Worm (Caenorhabditis elegans) whole organism, mixed stage, embryonic: ENCODE measurements around the gene R13A1.5.

ENCODE experiments used
- M03D4.4 ChIP-seq: sonication (generic microtip); optimal IDR thresholded peaks from 2 replicates; lab custom pipeline; 2017; ENCODE audit warnings: mild to moderate bottlenecking, missing genetic modification characterization, missing compliant biosample characterization
- bed-3 ChIP-seq: fragments of 200-800 bp; sonication (Bioruptor generic); optimal IDR thresholded peaks from 3 replicates; lab custom pipeline; 2018; ENCODE audit warnings: mild to moderate bottlenecking, missing genetic modification characterization, moderate library complexity, missing compliant biosample characterization
- blmp-1 ChIP-seq: fragments of 150-350 bp; optimal IDR thresholded peaks from 2 replicates; lab custom pipeline; 2014; ENCODE audit warnings: missing biosample characterization, missing genetic modification characterization
- ceh-39 ChIP-seq: fragments of 150-350 bp; optimal IDR thresholded peaks from 2 replicates; lab custom pipeline; 2014; ENCODE audit warnings: missing biosample characterization, missing genetic modification characterization
- ceh-43 ChIP-seq: fragments of 200-800 bp; sonication (Bioruptor generic); optimal IDR thresholded peaks from 2 replicates; lab custom pipeline; 2018; ENCODE audit warnings: mild to moderate bottlenecking, missing genetic modification characterization, moderate library complexity, missing compliant biosample characterization
- ceh-83 ChIP-seq: fragments of 200-800 bp; sonication (Bioruptor generic); optimal IDR thresholded peaks from 2 replicates; lab custom pipeline; 2018; ENCODE audit warnings: mild to moderate bottlenecking, missing genetic modification characterization, missing compliant biosample characterization
- ces-1 ChIP-seq: fragments of 150-350 bp; optimal IDR thresholded peaks from 2 replicates; lab custom pipeline; 2014; ENCODE audit warnings: missing biosample characterization, missing genetic modification reagents, missing genetic modification characterization
- cnd-1 ChIP-seq: fragments of 200-800 bp; sonication (Bioruptor generic); optimal IDR thresholded peaks from 2 replicates; lab custom pipeline; 2018; ENCODE audit warnings: mild to moderate bottlenecking, missing genetic modification characterization, missing compliant biosample characterization
- drap-1 ChIP-seq: fragments of 200-800 bp; sonication (Bioruptor generic); optimal IDR thresholded peaks from 3 replicates; lab custom pipeline; 2018; ENCODE audit warnings: mild to moderate bottlenecking, missing genetic modification characterization, missing compliant biosample characterization
- elt-1 ChIP-seq: sonication (generic microtip); optimal IDR thresholded peaks from 2 replicates; lab custom pipeline; 2017; ENCODE audit warnings: missing genetic modification characterization, mild to moderate bottlenecking, missing compliant biosample characterization, antibody characterized with exemption, moderate library complexity, borderline replicate concordance; ENCODE audit not compliant: insufficient read depth
- elt-3 ChIP-seq: fragments of 150-350 bp; optimal IDR thresholded peaks from 2 replicates; lab custom pipeline; 2014; ENCODE audit warnings: missing biosample characterization, missing genetic modification characterization
- flh-1 ChIP-seq: fragments of 200-800 bp; sonication (Bioruptor generic); optimal IDR thresholded peaks from 2 replicates; lab custom pipeline; 2018; ENCODE audit warnings: mild to moderate bottlenecking, missing genetic modification characterization, moderate library complexity, missing compliant biosample characterization
- ham-2 ChIP-seq: fragments of 200-800 bp; sonication (Bioruptor generic); optimal IDR thresholded peaks from 2 replicates; lab custom pipeline; 2018; ENCODE audit warnings: mild to moderate bottlenecking, missing genetic modification characterization, missing compliant biosample characterization
- hlh-1 ChIP-seq: fragments of 150-350 bp; optimal IDR thresholded peaks from 2 replicates; lab custom pipeline; 2014; ENCODE audit warnings: missing biosample characterization, missing genetic modification reagents, missing genetic modification characterization
- lin-13 ChIP-seq: fragments of 150-350 bp; optimal IDR thresholded peaks from 2 replicates; lab custom pipeline; 2014; ENCODE audit warnings: missing biosample characterization, missing genetic modification characterization
- lin-32 ChIP-seq: fragments of 200-800 bp; sonication (Bioruptor generic); optimal IDR thresholded peaks from 2 replicates; lab custom pipeline; 2018; ENCODE audit warnings: mild to moderate bottlenecking, missing genetic modification characterization, missing compliant biosample characterization
- lsy-2 ChIP-seq: fragments of 150-350 bp; optimal IDR thresholded peaks from 2 replicates; lab custom pipeline; 2014; ENCODE audit warnings: missing biosample characterization, missing genetic modification characterization
- mab-5 ChIP-seq: fragments of 150-350 bp; optimal IDR thresholded peaks from 2 replicates; lab custom pipeline; 2014; ENCODE audit warnings: missing biosample characterization, missing genetic modification characterization
- mep-1 ChIP-seq: fragments of 150-350 bp; optimal IDR thresholded peaks from 2 replicates; lab custom pipeline; 2017; ENCODE audit warnings: missing biosample characterization, missing genetic modification reagents, missing genetic modification characterization, inconsistent platforms
- mls-2 ChIP-seq: sonication (generic microtip); optimal IDR thresholded peaks from 2 replicates; lab custom pipeline; 2016; ENCODE audit warnings: mild to moderate bottlenecking, missing genetic modification characterization, moderate library complexity, missing compliant biosample characterization
- nhr-12 ChIP-seq: fragments of 150-350 bp; optimal IDR thresholded peaks from 2 replicates; lab custom pipeline; 2014; ENCODE audit warnings: missing biosample characterization, missing genetic modification characterization
- nhr-2 ChIP-seq: fragments of 150-350 bp; optimal IDR thresholded peaks from 2 replicates; lab custom pipeline; 2014; ENCODE audit warnings: missing biosample characterization, missing genetic modification characterization
- nhr-237 ChIP-seq: fragments of 150-350 bp; optimal IDR thresholded peaks from 2 replicates; lab custom pipeline; 2014; ENCODE audit warnings: missing biosample characterization, missing genetic modification characterization
- nhr-28 ChIP-seq: fragments of 150-350 bp; optimal IDR thresholded peaks from 2 replicates; lab custom pipeline; 2014; ENCODE audit warnings: missing biosample characterization, missing genetic modification characterization
- nhr-76 ChIP-seq: sonication (generic microtip); optimal IDR thresholded peaks from 2 replicates; lab custom pipeline; 2017; ENCODE audit warnings: missing biosample characterization, missing genetic modification characterization
- pha-4 ChIP-seq: fragments of 150-350 bp; optimal IDR thresholded peaks from 2 replicates; lab custom pipeline; 2018; ENCODE audit warnings: missing biosample characterization, missing genetic modification reagents, missing genetic modification characterization
- sem-2 ChIP-seq: fragments of 200-800 bp; sonication (Bioruptor generic); optimal IDR thresholded peaks from 2 replicates; lab custom pipeline; 2018; ENCODE audit warnings: mild to moderate bottlenecking, missing genetic modification characterization, missing compliant biosample characterization
- snpc-4 ChIP-seq: fragments of 150-350 bp; optimal IDR thresholded peaks from 2 replicates; lab custom pipeline; 2014; ENCODE audit warnings: missing biosample characterization, missing genetic modification characterization
- sptf-1 ChIP-seq: sonication (generic microtip); optimal IDR thresholded peaks from 2 replicates; lab custom pipeline; 2017; ENCODE audit warnings: mild to moderate bottlenecking, missing genetic modification characterization, moderate library complexity, missing compliant biosample characterization
- tbx-8 ChIP-seq: fragments of 200-800 bp; sonication (Bioruptor generic); optimal IDR thresholded peaks from 2 replicates; lab custom pipeline; 2018; ENCODE audit warnings: mild to moderate bottlenecking, missing genetic modification characterization, moderate library complexity, missing compliant biosample characterization
- unc-120 ChIP-seq: sonication (generic microtip); optimal IDR thresholded peaks from 2 replicates; lab custom pipeline; 2017; ENCODE audit warnings: missing genetic modification characterization, missing compliant biosample characterization; ENCODE audit not compliant: poor library complexity, severe bottlenecking
- unc-39 ChIP-seq: fragments of 150-350 bp; optimal IDR thresholded peaks from 2 replicates; lab custom pipeline; 2014; ENCODE audit warnings: missing biosample characterization, missing genetic modification characterization
- unc-62 ChIP-seq: fragments of 150-350 bp; optimal IDR thresholded peaks from 2 replicates; lab custom pipeline; 2014; ENCODE audit warnings: missing biosample characterization, missing genetic modification reagents, missing genetic modification characterization
- zip-8 ChIP-seq: fragments of 150-350 bp; optimal IDR thresholded peaks from 2 replicates; lab custom pipeline; 2014; ENCODE audit warnings: missing biosample characterization, missing genetic modification characterization
- ztf-11 ChIP-seq: fragments of 150-350 bp; optimal IDR thresholded peaks from 2 replicates; lab custom pipeline; 2014; ENCODE audit warnings: missing biosample characterization, missing genetic modification characterization

Gene R13A1.5

DNA sequence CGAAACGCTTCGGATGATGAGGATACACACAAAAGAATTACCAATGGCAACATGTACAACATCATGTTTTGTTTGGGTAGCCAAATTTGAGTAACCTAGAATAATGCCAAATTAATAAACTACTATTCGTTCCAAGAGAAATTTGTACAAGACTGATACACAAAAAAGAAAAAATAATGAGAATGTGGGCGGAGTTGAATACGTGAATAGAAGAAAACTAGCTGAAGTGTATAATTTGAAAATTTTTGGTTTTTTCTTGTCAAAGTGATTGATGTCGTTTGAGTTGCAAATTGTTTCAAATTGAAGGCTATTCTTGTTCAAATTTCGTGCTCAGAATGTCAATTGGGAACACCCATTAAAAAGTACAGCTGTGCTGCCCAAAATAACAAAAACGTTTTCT, at the start of gene R13A1.5:
R13A1.5 (minus strand) TSS at position 101 of the 400 bp plus-strand sequence.
- TF ChIP-seq mep-1 (tag; lab: Kevin White, UChicago) = no peak
- TF ChIP-seq ceh-83 (GFP tag; lab: Kevin White, UChicago) = no peak
- TF ChIP-seq snpc-4 (tag; lab: Kevin White, UChicago) = no peak
- no peak for TF ChIP-seq nhr-237
- TF ChIP-seq lin-32 (GFP tag; lab: Kevin White, UChicago) = no peak
- TF ChIP-seq hlh-1 (tag; lab: Kevin White, UChicago) = no peak
- no peak for TF ChIP-seq unc-62
- no peak for TF ChIP-seq nhr-12 (tag; lab: Kevin White, UChicago)
- TF ChIP-seq nhr-76 (tag; lab: Kevin White, UChicago) = no peak
- no peak for TF ChIP-seq sem-2
- no peak for TF ChIP-seq ceh-39 (tag; lab: Kevin White, UChicago)
- no peak for TF ChIP-seq sptf-1 (tag; lab: Kevin White, UChicago)
- TF ChIP-seq unc-120 = no peak
- no peak for TF ChIP-seq ces-1 (GFP tag; lab: Kevin White, UChicago)
- no peak for TF ChIP-seq lin-13 (tag; lab: Kevin White, UChicago)
- TF ChIP-seq lsy-2 (tag; lab: Kevin White, UChicago) = no peak
- no peak for TF ChIP-seq nhr-2
- TF ChIP-seq, all 35 proteins: peak for 0

DNA sequence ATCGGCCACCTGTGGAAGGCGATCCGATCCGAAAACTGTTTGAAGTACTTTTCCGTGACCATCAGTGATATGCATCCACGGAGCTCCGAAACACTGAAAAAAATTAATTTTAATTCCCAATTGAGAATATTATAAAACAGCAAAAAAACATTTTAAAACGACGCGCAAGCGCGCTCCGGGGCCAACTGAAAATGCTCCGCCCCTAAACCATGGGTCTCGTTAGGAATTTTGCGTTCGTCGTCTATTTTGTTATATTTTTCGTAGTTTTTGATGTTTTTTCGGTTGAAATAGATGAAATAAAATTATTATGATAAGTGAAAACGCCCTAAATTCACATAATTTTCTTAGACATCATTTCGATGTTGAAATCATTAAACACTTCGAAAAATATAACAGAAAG, 48.9 kb upstream of the R13A1.5 start:
- TF ChIP-seq pha-4 (no peak), ceh-83 (GFP tag; lab: Kevin White, UChicago) (peak; percentile 36)

DNA sequence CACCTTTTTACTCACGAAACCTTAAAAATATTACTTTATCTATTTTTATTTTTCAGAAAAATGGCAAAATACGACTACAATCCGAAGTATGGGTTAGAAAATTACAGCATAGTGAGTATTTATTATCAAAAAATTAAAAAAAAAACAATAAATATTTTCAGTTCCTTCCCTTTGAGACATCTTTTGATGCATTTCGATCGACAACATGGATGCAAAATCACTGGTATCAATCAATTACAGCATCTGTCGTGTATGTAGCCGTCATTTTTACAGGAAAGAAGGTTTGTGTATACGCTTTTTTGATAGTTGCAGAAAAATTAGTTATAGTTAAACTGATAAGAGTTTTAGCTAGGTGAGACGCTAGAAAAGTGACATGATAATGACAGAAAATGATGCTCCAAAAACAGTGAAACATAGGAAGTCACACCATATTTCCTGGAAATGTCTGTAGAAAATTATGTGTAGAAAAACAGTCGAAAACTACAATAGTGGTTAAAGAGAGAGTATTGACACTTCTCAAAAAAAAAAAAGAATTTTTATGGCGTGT, 46.1 kb upstream of the R13A1.5 start, which contains the start of gene elo-3:
elo-3 (plus strand) TSS at position 51 of the 547 bp plus-strand sequence.
- TF ChIP-seq snpc-4 (tag; lab: Kevin White, UChicago) (no peak), unc-39 (tag; lab: Kevin White, UChicago) (no peak), pha-4 (no peak), ztf-11 (tag; lab: Kevin White, UChicago) (no peak), unc-62 (no peak), lin-13 (tag; lab: Kevin White, UChicago) (no peak), drap-1 (GFP tag; lab: Kevin White, UChicago) (no peak), lsy-2 (tag; lab: Kevin White, UChicago) (no peak), sptf-1 (tag; lab: Kevin White, UChicago) (no peak), flh-1 (GFP tag; lab: Kevin White, UChicago) (no peak), mep-1 (tag; lab: Kevin White, UChicago) (no peak), sem-2 (no peak), bed-3 (GFP tag; lab: Kevin White, UChicago) (no peak)

DNA sequence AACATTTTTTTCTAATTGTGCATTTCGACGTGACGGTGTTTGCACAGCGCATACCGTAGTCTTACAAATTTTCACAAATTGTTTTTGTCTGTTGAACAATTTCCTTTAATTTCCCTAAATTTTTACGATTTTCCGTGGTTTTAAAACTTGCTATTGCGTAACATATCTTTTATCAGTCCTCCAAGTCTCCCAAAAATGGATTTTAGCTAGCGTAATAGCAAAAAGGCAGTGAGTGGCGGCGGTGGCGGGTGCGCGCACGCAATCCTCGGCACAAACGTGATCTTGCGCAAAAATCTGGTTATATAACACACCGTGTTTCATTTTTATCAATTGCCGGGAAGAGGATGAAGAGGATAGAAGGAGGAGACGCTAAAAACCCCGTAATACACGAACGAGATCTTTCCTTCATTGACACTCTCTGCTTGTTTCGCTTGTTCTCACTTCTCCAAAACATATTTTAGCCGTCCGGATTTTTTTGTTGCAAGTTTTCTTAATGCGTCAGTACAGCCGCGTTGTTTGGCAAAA, 44.7 kb upstream of the R13A1.5 start:
- TF ChIP-seq sem-2 = no peak
- TF ChIP-seq zip-8 = peak; percentile 86

DNA sequence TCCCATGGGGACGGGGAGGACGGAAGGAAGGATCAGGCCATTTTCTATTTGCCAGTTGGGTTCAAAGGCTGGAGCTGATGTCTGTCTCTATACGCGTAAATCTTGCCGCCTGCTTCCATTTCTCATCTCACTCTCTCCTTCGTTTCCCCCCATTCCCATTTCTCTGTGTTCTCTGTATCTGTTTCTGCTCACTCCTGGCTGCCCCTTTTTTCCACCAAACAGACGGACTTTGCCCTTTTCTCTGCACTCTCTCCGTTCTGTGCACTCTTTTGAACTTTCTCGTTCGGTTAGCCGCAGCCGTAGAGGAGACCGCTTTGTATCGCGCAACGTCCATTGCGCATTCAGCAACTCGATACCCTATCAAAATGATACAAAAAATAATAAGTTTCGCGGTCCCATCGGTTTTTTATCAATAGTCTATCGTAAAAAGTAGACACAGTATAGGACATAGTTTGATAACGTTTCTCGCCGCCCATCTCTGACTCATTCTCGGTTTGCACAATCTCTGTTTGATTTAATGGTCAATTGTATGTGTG, 43.8 kb upstream of the R13A1.5 start:
- TF ChIP-seq nhr-2 (peak; percentile 96), sem-2 (no peak), lsy-2 (tag; lab: Kevin White, UChicago) (peak; percentile 14), nhr-237 (peak; percentile 50), zip-8 (peak; percentile 3), hlh-1 (tag; lab: Kevin White, UChicago) (peak; percentile 58), lin-13 (tag; lab: Kevin White, UChicago) (no peak), elt-3 (tag; lab: Kevin White, UChicago) (no peak), blmp-1 (tag; lab: Kevin White, UChicago) (no peak), M03D4.4 (tag; lab: Kevin White, UChicago) (peak; percentile 33), nhr-28 (tag; lab: Kevin White, UChicago) (no peak), sptf-1 (tag; lab: Kevin White, UChicago) (no peak), ceh-83 (GFP tag; lab: Kevin White, UChicago) (no peak), unc-62 (peak; percentile 64), elt-1 (tag; lab: Kevin White, UChicago) (peak; percentile 7), mab-5 (tag; lab: Kevin White, UChicago) (no peak), nhr-76 (tag; lab: Kevin White, UChicago) (no peak), ham-2 (GFP tag; lab: Kevin White, UChicago) (peak; percentile 92), drap-1 (GFP tag; lab: Kevin White, UChicago) (peak; percentile 18), cnd-1 (peak; percentile 57), flh-1 (GFP tag; lab: Kevin White, UChicago) (no peak), unc-39 (tag; lab: Kevin White, UChicago) (no peak), ceh-39 (tag; lab: Kevin White, UChicago) (no peak), mep-1 (tag; lab: Kevin White, UChicago) (peak; percentile 6), mls-2 (tag; lab: Kevin White, UChicago) (peak; percentile 40), ztf-11 (tag; lab: Kevin White, UChicago) (peak; percentile 5), lin-32 (GFP tag; lab: Kevin White, UChicago) (peak; percentile 7), unc-120 (peak; percentile 83), ceh-43 (GFP tag; lab: Kevin White, UChicago) (no peak), snpc-4 (tag; lab: Kevin White, UChicago) (no peak), ces-1 (GFP tag; lab: Kevin White, UChicago) (peak; percentile 17), bed-3 (GFP tag; lab: Kevin White, UChicago) (no peak), pha-4 (no peak), tbx-8 (no peak), nhr-12 (tag; lab: Kevin White, UChicago) (no peak)
- TF ChIP-seq, all 35 proteins: peak for 17
